Fruit fly (Drosophila melanogaster): ENCODE results near the gene CG13926.

The CG13926 gene

DNA sequence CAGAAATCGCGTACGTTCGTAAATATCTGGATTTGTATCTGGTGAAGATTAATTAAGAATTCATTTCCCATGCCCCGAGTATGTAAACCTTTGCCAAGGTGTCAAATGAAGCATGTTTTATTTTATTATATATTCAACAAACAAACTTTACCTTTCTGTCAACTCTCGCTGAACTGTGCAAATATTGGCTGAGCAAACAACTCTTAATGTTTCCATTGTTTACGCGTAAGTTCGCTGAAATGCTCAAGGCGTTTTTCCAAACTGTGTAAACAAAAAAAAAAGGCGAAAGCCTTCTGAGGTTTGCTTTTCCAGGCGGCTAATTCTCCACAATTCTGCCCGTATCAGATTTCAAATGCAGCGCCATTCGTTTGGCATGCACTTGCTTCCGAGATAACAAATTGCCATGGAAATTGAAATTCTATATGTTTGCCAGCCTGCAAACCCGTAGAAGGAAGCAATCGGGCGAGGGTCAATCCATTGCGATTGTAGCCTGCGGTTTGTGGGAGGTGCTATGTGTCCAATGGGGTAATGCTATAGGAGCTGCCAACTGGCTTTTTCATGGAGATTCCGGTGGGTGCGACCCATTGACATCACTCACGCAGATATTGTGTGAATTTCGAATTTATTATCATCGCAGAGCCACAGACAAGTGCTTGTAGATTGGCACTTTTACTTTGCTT is 26.1 kb downstream of the CG13926 start (continued):
- TF ChIP-seq CG8924 (tag; optimal IDR thresholded peaks at IDR 0.05) = peak; percentile 0
- TF ChIP-seq Scr (GFP tag; IDR thresholded peaks at IDR 0.05; ENCODE audit: partially characterized antibody) = no peak
- no peak for TF ChIP-seq CG10267 (tag; optimal IDR thresholded peaks at IDR 0.05)
- no peak for TF ChIP-seq kni (GFP tag; optimal IDR thresholded peaks at IDR 0.05)
- peak; percentile 75 for TF ChIP-seq CrebB (tag; optimal IDR thresholded peaks at IDR 0.05)
- peak; percentile 25; the same call in 1 of the 3 replicates for TF ChIP-seq tgo (GFP tag; IDR thresholded peaks at IDR 0.05)
- no peak for TF ChIP-seq CG16815 (GFP tag; optimal IDR thresholded peaks at IDR 0.05)
- TF ChIP-seq Aef1 (GFP tag; IDR thresholded peaks at IDR 0.05) = no peak
- TF ChIP-seq Dbx (GFP tag; IDR thresholded peaks at IDR 0.05) = peak; percentile 87; the same call in 2 of the 3 replicates
- peak; percentile 49; the same call in 2 of the 3 replicates for TF ChIP-seq CG14050 (GFP tag; IDR thresholded peaks at IDR 0.05)
- TF ChIP-seq repo (GFP tag; optimal IDR thresholded peaks at IDR 0.05) = peak; percentile 69
- no peak for TF ChIP-seq CG1602 (GFP tag; optimal IDR thresholded peaks at IDR 0.05)
- no peak for TF ChIP-seq CG16863 (GFP tag; optimal IDR thresholded peaks at IDR 0.05)
- peak; percentile 52; the same call in 1 of the 2 replicates for TF ChIP-seq gsb (GFP tag; IDR thresholded peaks at IDR 0.05)
- TF ChIP-seq bcd (GFP tag; optimal IDR thresholded peaks at IDR 0.05) = peak; percentile 58
- no peak for TF ChIP-seq Hr3 (GFP tag; optimal IDR thresholded peaks at IDR 0.05)
- TF ChIP-seq ap (GFP tag; IDR thresholded peaks at IDR 0.05) = no peak
- TF ChIP-seq CG9817 (tag; optimal IDR thresholded peaks at IDR 0.05) = peak; percentile 78
- TF ChIP-seq pros (GFP tag; optimal IDR thresholded peaks at IDR 0.05) = no peak
- peak; percentile 19 for TF ChIP-seq fd96Cb (tag; optimal IDR thresholded peaks at IDR 0.05)
- peak; percentile 38 for TF ChIP-seq CG12942 (GFP tag; optimal IDR thresholded peaks at IDR 0.05)
- TF ChIP-seq oc (tag; optimal IDR thresholded peaks at IDR 0.05) = no peak
- peak; percentile 93 for TF ChIP-seq rib (GFP tag; IDR thresholded peaks at IDR 0.05)
- TF ChIP-seq maf-S (GFP tag; optimal IDR thresholded peaks at IDR 0.05) = peak; percentile 63
- TF ChIP-seq Lhr (GFP tag; optimal IDR thresholded peaks at IDR 0.05) = no peak
- TF ChIP-seq Ets97D (GFP tag; optimal IDR thresholded peaks at IDR 0.05) = peak; percentile 21
- TF ChIP-seq pan (optimal IDR thresholded peaks at IDR 0.05) = no peak
- peak in 1 of 2 experiments; percentile 55 for TF ChIP-seq pan (GFP tag; optimal IDR thresholded peaks at IDR 0.05 in 1 of 2, IDR thresholded peaks at IDR 0.05 in 1 of 2)
- peak; percentile 75 for TF ChIP-seq org-1 (GFP tag; optimal IDR thresholded peaks at IDR 0.05)
- no peak for TF ChIP-seq Nf-YC (tag; optimal IDR thresholded peaks at IDR 0.05)
- no peak for TF ChIP-seq CG7271 (tag; optimal IDR thresholded peaks at IDR 0.05)
- peak; percentile 77 for TF ChIP-seq Hey (tag; optimal IDR thresholded peaks at IDR 0.05)
- no peak for TF ChIP-seq unc-4 (GFP tag; IDR thresholded peaks at IDR 0.05; ENCODE audit: partially characterized antibody)
- TF ChIP-seq tna (GFP tag; IDR thresholded peaks at IDR 0.05; ENCODE audit: partially characterized antibody) = no peak
- TF ChIP-seq CG12071 (GFP tag; optimal IDR thresholded peaks at IDR 0.05) = peak; percentile 94
- peak; percentile 12 for TF ChIP-seq p53 (GFP tag; optimal IDR thresholded peaks at IDR 0.05)
- TF ChIP-seq odd (GFP tag; optimal IDR thresholded peaks at IDR 0.05) = no peak
- peak; percentile 7 for TF ChIP-seq CG2875 (GFP tag; optimal IDR thresholded peaks at IDR 0.05)
- TF ChIP-seq chn (GFP tag; optimal IDR thresholded peaks at IDR 0.05) = no peak
- 0 out of 3 replicates have a peak, but pooled peaks have one; percentile 36 for TF ChIP-seq zfh1 (GFP tag; IDR thresholded peaks at IDR 0.05)
- no peak for TF ChIP-seq Antp (GFP tag; optimal IDR thresholded peaks at IDR 0.05)
- TF ChIP-seq Mes4 (GFP tag; optimal IDR thresholded peaks at IDR 0.05) = no peak
- TF ChIP-seq CG15073 (GFP tag; optimal IDR thresholded peaks at IDR 0.05) = no peak
- TF ChIP-seq Rx (GFP tag; IDR thresholded peaks at IDR 0.05) = no peak
- no peak for TF ChIP-seq Ssrp (tag; optimal IDR thresholded peaks at IDR 0.05)
- TF ChIP-seq h (optimal IDR thresholded peaks at IDR 0.05) = no peak
- no peak for TF ChIP-seq D (optimal IDR thresholded peaks at IDR 0.05)
- TF ChIP-seq D (GFP tag; optimal IDR thresholded peaks at IDR 0.05) = peak; percentile 15
- TF ChIP-seq CG12391 (tag; optimal IDR thresholded peaks at IDR 0.05) = peak; percentile 28
- no peak for TF ChIP-seq CG17612 (GFP tag; IDR thresholded peaks at IDR 0.05)
- TF ChIP-seq CG11093 (GFP tag; IDR thresholded peaks at IDR 0.05) = no peak
